Worm (Caenorhabditis elegans) whole organism, L1 larva: ENCODE results near the gene T02B11.3.

Source experiments
- ama-1 ChIP-seq: fragments of 150-350 bp; optimal IDR thresholded peaks from 2 replicates; lab custom pipeline; 2014
- lin-35 ChIP-seq, 2 experiments: fragments of 150-350 bp; optimal IDR thresholded peaks; 2 replicates each; lab custom pipeline; 2014; ENCODE audit warnings: missing biosample characterization in 2 of 2, missing genetic modification characterization in 2 of 2, missing genetic modification reagents in 2 of 2
- mep-1 ChIP-seq: fragments of 150-350 bp; optimal IDR thresholded peaks from 2 replicates; lab custom pipeline; 2014; ENCODE audit warnings: missing biosample characterization, missing genetic modification characterization

DNA sequence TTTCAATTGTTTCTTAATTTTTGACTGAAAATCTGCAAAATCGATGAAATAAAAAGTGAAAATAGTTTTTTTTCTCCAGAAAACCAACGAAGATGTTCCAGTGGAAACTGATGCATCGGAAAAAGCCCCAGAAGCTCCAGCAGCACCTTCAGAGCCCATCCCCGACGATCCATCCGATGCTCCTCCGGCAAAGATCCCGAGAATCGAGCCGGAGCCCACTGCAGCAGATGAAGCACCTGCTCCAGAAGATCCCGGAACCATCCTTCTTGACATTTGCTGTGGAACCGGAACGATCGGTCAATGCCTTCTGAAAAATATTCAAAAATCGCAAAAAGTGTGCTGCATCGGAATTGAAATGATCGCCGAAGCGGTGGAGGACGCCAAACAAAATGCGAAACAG lies 42.1 kb upstream of the T02B11.3 start:
- TF ChIP-seq mep-1 (tag; lab: Kevin White, UChicago) (no peak), lin-35 (GFP tag; optimal IDR thresholded peaks at IDR 0.05; lab: Kevin White, UChicago) (no peak), ama-1 (lab: Kevin White, UChicago) (no peak)
